Worm (Caenorhabditis elegans): ENCODE measurements around the gene bbs-5.

- TF ChIP-seq ztf-29 (GFP tag; IDR thresholded peaks at IDR 0.05) (no peak), med-1 (GFP tag; optimal IDR thresholded peaks at IDR 0.05; ENCODE audit: insufficient read depth) (no peak), ref-1 (GFP tag; conservative IDR thresholded peaks at IDR 0.05) (no peak), flt-1 (GFP tag; IDR thresholded peaks at IDR 0.05) (no peak), ztf-23 (GFP tag; IDR thresholded peaks at IDR 0.05) (no peak), klf-2 (GFP tag; conservative IDR thresholded peaks at IDR 0.05) (no peak), cog-1 (tag; optimal IDR thresholded peaks at IDR 0.05) (no peak), tab-1 (GFP tag; IDR thresholded peaks at IDR 0.05) (no peak), T22C8.4 (GFP tag; IDR thresholded peaks at IDR 0.05) (no peak)
These were observed 28.2 kb upstream of the bbs-5 start for ce11 chrIII:10289790-10290189.
